Worm (Caenorhabditis elegans) whole organism, L1 larva: ENCODE measurements around the gene lrr-1.

Source experiments
- ama-1 ChIP-seq: fragments of 150-350 bp; optimal IDR thresholded peaks from 2 replicates; lab custom pipeline; 2014
- ceh-88 ChIP-seq: fragments of 200-800 bp; sonication (Bioruptor generic); IDR thresholded peaks from 2 replicates; pipeline ENCODE4 v1.3.6; 2022; ENCODE audit warnings: missing genetic modification characterization, missing compliant biosample characterization
- egl-27 ChIP-seq, 2 experiments: fragments of 150-350 bp in 1 of 2; sonication (generic microtip); optimal IDR thresholded peaks; 3 replicates each; lab custom pipeline; 2017 to 2018; ENCODE audit warnings: missing biosample characterization in 2 of 2, missing genetic modification characterization in 2 of 2, missing genetic modification reagents in 2 of 2
- nhr-90 ChIP-seq: sonication (generic microtip); optimal IDR thresholded peaks from 2 replicates; lab custom pipeline; 2016; ENCODE audit warnings: mild to moderate bottlenecking, missing genetic modification characterization, missing compliant biosample characterization; ENCODE audit not compliant: poor library complexity
- pag-3 ChIP-seq: sonication (generic microtip); optimal IDR thresholded peaks from 2 replicates; lab custom pipeline; 2017; ENCODE audit warnings: missing genetic modification characterization, mild to moderate bottlenecking, missing compliant biosample characterization, antibody characterized with exemption, borderline replicate concordance; ENCODE audit not compliant: insufficient read depth
- skn-1 ChIP-seq: fragments of 150-350 bp; optimal IDR thresholded peaks from 2 replicates; lab custom pipeline; 2014; ENCODE audit warnings: missing biosample characterization, missing genetic modification characterization
- snu-23 ChIP-seq: sonication (generic microtip); optimal IDR thresholded peaks from 2 replicates; lab custom pipeline; 2016; ENCODE audit warnings: missing genetic modification characterization, missing compliant biosample characterization
- sptf-1 ChIP-seq: fragments of 150-350 bp; optimal IDR thresholded peaks from 2 replicates; lab custom pipeline; 2014; ENCODE audit warnings: missing biosample characterization, missing genetic modification characterization
- unc-130 ChIP-seq: fragments of 150-350 bp; optimal IDR thresholded peaks from 2 replicates; lab custom pipeline; 2017; ENCODE audit warnings: missing biosample characterization, missing genetic modification characterization, inconsistent platforms

ce11 chrII:5014399-5014798 lies 21.8 kb downstream of the lrr-1 start, which contains the start of gene F59A6.2:
- no peak for TF ChIP-seq nhr-90
- no peak for TF ChIP-seq egl-27 (tag; optimal IDR thresholded peaks at IDR 0.05; lab: Kevin White, UChicago)
- TF ChIP-seq ceh-88: no peak
- TF ChIP-seq snu-23 (GFP tag; lab: Kevin White, UChicago): no peak
- TF ChIP-seq ama-1 (lab: Kevin White, UChicago): no peak
- no peak for TF ChIP-seq skn-1 (tag; lab: Kevin White, UChicago)
- TF ChIP-seq sptf-1: no peak
- no peak for TF ChIP-seq unc-130 (tag; lab: Kevin White, UChicago)
- no peak for TF ChIP-seq pag-3 (tag; lab: Kevin White, UChicago)
